Fruit fly (Drosophila melanogaster) whole organism: ENCODE data around the gene CG14419.

Experiments
- CG8478 ChIP-seq: fragments of >200 bp; optimal IDR thresholded peaks from 2 replicates; lab custom pipeline; 2018; ENCODE audit warnings: inconsistent platforms
- Dll ChIP-seq: fragments of >200 bp; optimal IDR thresholded peaks from 2 replicates; lab custom pipeline; 2017
- pan ChIP-seq: fragments of >200 bp; optimal IDR thresholded peaks from 2 replicates; lab custom pipeline; 2017
- psq ChIP-seq: fragments of >200 bp; optimal IDR thresholded peaks from 2 replicates; lab custom pipeline; 2017
- usp ChIP-seq: fragments of >200 bp; optimal IDR thresholded peaks from 2 replicates; lab custom pipeline; 2017; ENCODE audit warnings: missing biosample characterization, missing genetic modification characterization, mixed read lengths

DNA sequence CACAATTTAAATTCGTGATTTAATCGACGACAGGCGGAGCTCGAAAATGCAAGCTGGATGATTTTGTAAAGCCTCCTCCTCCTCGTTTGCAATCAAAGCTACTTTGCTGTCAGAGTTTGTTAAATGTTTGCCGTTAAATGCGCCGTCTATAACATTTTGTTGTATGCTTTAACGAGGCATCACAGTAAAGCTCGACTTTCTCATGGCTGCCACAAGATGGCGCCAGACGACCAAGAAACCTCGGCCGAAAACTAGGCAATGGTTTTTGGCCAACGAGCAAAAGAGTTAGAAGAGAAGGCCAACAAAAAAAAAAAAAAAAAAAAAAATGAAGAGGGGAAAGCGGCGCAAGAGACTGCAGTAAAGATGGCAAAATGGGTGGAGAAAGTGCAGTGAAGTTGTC is 16.3 kb downstream of the CG14419 start:
- TF ChIP-seq pan (lab: Kevin White, UChicago) (no peak), usp (GFP tag; lab: Kevin White, UChicago) (no peak), CG8478 (lab: Kevin White, UChicago) (no peak), psq (lab: Kevin White, UChicago) (no peak), Dll (lab: Kevin White, UChicago) (no peak)
